Fruit fly (Drosophila melanogaster) whole organism, wandering third instar larva: ENCODE measurements around the gene CG32568.

ENCODE experiments used
- Abd-B ChIP-seq: fragments of >200 bp; optimal IDR thresholded peaks from 2 replicates; lab custom pipeline; 2017; ENCODE audit warnings: missing biosample characterization, missing genetic modification characterization
- CG32264 ChIP-seq: fragments of 200-800 bp; sonication (Bioruptor generic); optimal IDR thresholded peaks from 2 replicates; lab custom pipeline; 2016; ENCODE audit warnings: missing biosample characterization, missing genetic modification characterization
- CG9705 ChIP-seq: fragments of 200-800 bp; sonication (Bioruptor generic); optimal IDR thresholded peaks from 2 replicates; lab custom pipeline; 2018; ENCODE audit warnings: missing biosample characterization, mild to moderate bottlenecking, missing genetic modification characterization
- CrebA ChIP-seq: fragments of 200-800 bp; sonication (Bioruptor generic); optimal IDR thresholded peaks from 2 replicates; lab custom pipeline; 2016; ENCODE audit warnings: missing biosample characterization, mild to moderate bottlenecking, missing genetic modification characterization, borderline replicate concordance
- Dfd ChIP-seq: fragments of >200 bp; optimal IDR thresholded peaks from 2 replicates; lab custom pipeline; 2017; ENCODE audit warnings: missing biosample characterization, missing genetic modification characterization
- Dif ChIP-seq: fragments of 200-275, 200-300 bp; sonication (Bioruptor generic); optimal IDR thresholded peaks from 2 replicates; lab custom pipeline; 2018; ENCODE audit warnings: missing biosample characterization, missing genetic modification characterization; ENCODE audit not compliant: partially characterized antibody
- GATAd ChIP-seq: sonication (Bioruptor generic); optimal IDR thresholded peaks from 2 replicates; lab custom pipeline; 2016; ENCODE audit warnings: missing biosample characterization, missing genetic modification characterization
- HLH106 ChIP-seq: fragments of 200-800 bp; optimal IDR thresholded peaks from 3 replicates; lab custom pipeline; 2019; ENCODE audit warnings: missing biosample characterization, mild to moderate bottlenecking, missing genetic modification characterization, moderate library complexity
- Hnf4 ChIP-seq: fragments of 200-800 bp; sonication (Bioruptor generic); optimal IDR thresholded peaks from 2 replicates; lab custom pipeline; 2016; ENCODE audit warnings: missing biosample characterization, mild to moderate bottlenecking, missing genetic modification characterization
- Hr83 ChIP-seq: fragments of 200-300 bp; sonication (Bioruptor generic); optimal IDR thresholded peaks from 2 replicates; lab custom pipeline; 2016; ENCODE audit warnings: missing biosample characterization, mild to moderate bottlenecking, missing genetic modification characterization, moderate library complexity; ENCODE audit not compliant: poor library complexity, severe bottlenecking
- Mio ChIP-seq: sonication (Bioruptor generic); optimal IDR thresholded peaks from 2 replicates; lab custom pipeline; 2016; ENCODE audit warnings: missing biosample characterization, missing genetic modification characterization
- Myc ChIP-seq: fragments of >200 bp; optimal IDR thresholded peaks from 2 replicates; lab custom pipeline; 2017
- N ChIP-seq: fragments of >200 bp; optimal IDR thresholded peaks from 2 replicates; lab custom pipeline; 2018; ENCODE audit warnings: missing biosample characterization, missing external identifiers, missing genetic modification characterization
- OdsH ChIP-seq: fragments of 200-800 bp; sonication (Bioruptor generic); optimal IDR thresholded peaks from 2 replicates; lab custom pipeline; 2016; ENCODE audit warnings: missing biosample characterization, mild to moderate bottlenecking, missing genetic modification characterization
- Rel ChIP-seq, 2 experiments: fragments of 200-800 bp; sonication (Bioruptor generic) in 1 of 2; optimal IDR thresholded peaks; 2 replicates in 1 of 2; 3 replicates in 1 of 2; lab custom pipeline; 2016 to 2019; ENCODE audit warnings: mild to moderate bottlenecking in 2 of 2, missing biosample characterization in 2 of 2, missing genetic modification characterization in 2 of 2, moderate library complexity in 1 of 2
- Sp1 ChIP-seq: fragments of 200-800 bp; sonication (Bioruptor generic); optimal IDR thresholded peaks from 3 replicates; lab custom pipeline; 2019; ENCODE audit warnings: missing biosample characterization, mild to moderate bottlenecking, missing genetic modification characterization, moderate library complexity
- Vsx2 ChIP-seq: fragments of 200-300, 225-300 bp; sonication (Bioruptor generic); optimal IDR thresholded peaks from 2 replicates; lab custom pipeline; 2018; ENCODE audit warnings: missing biosample characterization, missing genetic modification characterization; ENCODE audit not compliant: partially characterized antibody
- br ChIP-seq: fragments of 200-800 bp; sonication (Bioruptor generic); optimal IDR thresholded peaks from 2 replicates; lab custom pipeline; 2016; ENCODE audit warnings: missing biosample characterization, missing genetic modification characterization
- brk ChIP-seq: fragments of 200-800 bp; sonication (Bioruptor generic); optimal IDR thresholded peaks from 2 replicates; lab custom pipeline; 2016; ENCODE audit warnings: missing biosample characterization, mild to moderate bottlenecking, missing genetic modification characterization
- dl ChIP-seq, 2 experiments: fragments of 175-275, 200-275 bp in 1 of 2; fragments of 200-275 bp in 1 of 2; sonication (Bioruptor generic); optimal IDR thresholded peaks; lab custom pipeline; 2018; ENCODE audit warnings: mild to moderate bottlenecking in 2 of 2, missing biosample characterization in 2 of 2, missing genetic modification characterization in 2 of 2, moderate library complexity in 2 of 2; ENCODE audit not compliant: partially characterized antibody in 2 of 2, insufficient read depth in 1 of 2
- dsf ChIP-seq: sonication (Bioruptor generic); optimal IDR thresholded peaks from 2 replicates; lab custom pipeline; 2016; ENCODE audit warnings: missing biosample characterization, missing genetic modification characterization, borderline replicate concordance
- ey ChIP-seq: fragments of 200-800 bp; sonication (Bioruptor generic); optimal IDR thresholded peaks from 2 replicates; lab custom pipeline; 2016; ENCODE audit warnings: missing biosample characterization, missing genetic modification characterization
- foxo ChIP-seq, 2 experiments: fragments of 200-800 bp; sonication (Bioruptor generic); optimal IDR thresholded peaks; 2 replicates in 1 of 2; 3 replicates in 1 of 2; lab custom pipeline; 2016 to 2017; ENCODE audit warnings: missing biosample characterization in 2 of 2, missing genetic modification characterization in 2 of 2
- fru ChIP-seq: fragments of 200-800 bp; sonication (Bioruptor generic); optimal IDR thresholded peaks from 3 replicates; lab custom pipeline; 2016; ENCODE audit warnings: missing biosample characterization, mild to moderate bottlenecking, missing genetic modification characterization
- jim ChIP-seq: fragments of 175-275, 200-325 bp; sonication (Bioruptor generic); optimal IDR thresholded peaks from 2 replicates; lab custom pipeline; 2016; ENCODE audit warnings: missing biosample characterization, mild to moderate bottlenecking, missing genetic modification characterization
- lola ChIP-seq: fragments of >200 bp; optimal IDR thresholded peaks from 2 replicates; lab custom pipeline; 2017; ENCODE audit warnings: missing biosample characterization, missing genetic modification characterization
- pan ChIP-seq: fragments of >200 bp; optimal IDR thresholded peaks from 2 replicates; lab custom pipeline; 2017
- psq ChIP-seq: fragments of 200-800 bp; sonication (Bioruptor generic); optimal IDR thresholded peaks from 3 replicates; lab custom pipeline; 2017; ENCODE audit warnings: missing biosample characterization, mild to moderate bottlenecking, missing genetic modification characterization, moderate library complexity
- sage ChIP-seq: fragments of 200-800 bp; sonication (Bioruptor generic); optimal IDR thresholded peaks from 2 replicates; lab custom pipeline; 2016; ENCODE audit warnings: missing biosample characterization, mild to moderate bottlenecking, missing genetic modification characterization
- sv ChIP-seq: fragments of 200-800 bp; sonication (Bioruptor generic); optimal IDR thresholded peaks from 3 replicates; lab custom pipeline; 2016; ENCODE audit warnings: missing biosample characterization, missing genetic modification characterization
- tai ChIP-seq: sonication (Bioruptor generic); optimal IDR thresholded peaks from 2 replicates; lab custom pipeline; 2016; ENCODE audit warnings: missing biosample characterization, missing genetic modification characterization
- usp ChIP-seq: fragments of >200 bp; optimal IDR thresholded peaks from 2 replicates; lab custom pipeline; 2017; ENCODE audit warnings: missing biosample characterization, missing genetic modification characterization
- woc ChIP-seq: sonication (Bioruptor generic); optimal IDR thresholded peaks from 2 replicates; lab custom pipeline; 2016; ENCODE audit warnings: missing biosample characterization, mild to moderate bottlenecking, missing genetic modification characterization

Gene CG32568

DNA sequence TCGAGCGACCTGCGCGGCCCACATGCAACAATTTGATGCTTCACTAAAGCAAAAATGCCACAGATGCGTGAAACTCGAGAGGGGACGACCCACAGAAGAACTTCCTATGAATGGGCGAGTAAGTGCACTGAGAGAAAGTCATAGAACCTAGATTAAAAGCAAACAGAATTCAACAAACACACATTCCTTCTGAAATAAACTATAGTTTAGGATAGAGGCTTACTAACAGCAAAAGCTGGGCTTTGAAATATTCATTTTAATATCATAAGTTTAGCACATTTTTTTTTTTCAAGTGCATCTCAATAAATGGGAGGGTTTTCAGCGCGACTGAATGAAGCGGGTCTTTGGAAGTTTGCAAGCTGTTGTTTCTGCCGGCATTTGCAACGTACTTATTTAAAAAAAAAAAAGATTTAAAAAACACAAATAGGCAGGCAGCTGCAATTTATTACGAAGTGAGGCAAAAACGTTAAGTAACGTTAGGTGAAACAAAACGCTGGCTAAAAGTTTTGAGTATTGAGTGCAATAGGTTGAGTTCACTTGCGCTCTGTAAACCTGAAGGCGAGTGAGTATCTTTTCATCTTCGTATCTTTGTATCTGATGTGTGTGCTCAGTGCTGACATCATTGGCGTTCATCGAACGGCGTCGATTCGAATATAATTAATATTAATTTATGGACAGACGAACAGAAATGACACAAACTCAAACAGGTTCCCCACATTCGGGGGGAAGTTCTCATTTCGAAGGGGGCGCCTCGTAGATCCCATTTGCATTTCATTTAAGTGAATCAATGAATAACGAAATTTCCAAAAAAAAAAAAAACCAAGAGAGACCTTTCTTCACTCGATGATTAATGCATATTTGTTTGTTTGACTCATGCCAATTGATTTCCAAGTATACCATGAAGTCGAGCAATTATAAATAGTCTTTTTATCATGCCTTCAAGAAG, 32.4 kb downstream of the CG32568 start (continued):
- TF ChIP-seq sage (GFP tag; lab: Kevin White, UChicago): no peak

DNA sequence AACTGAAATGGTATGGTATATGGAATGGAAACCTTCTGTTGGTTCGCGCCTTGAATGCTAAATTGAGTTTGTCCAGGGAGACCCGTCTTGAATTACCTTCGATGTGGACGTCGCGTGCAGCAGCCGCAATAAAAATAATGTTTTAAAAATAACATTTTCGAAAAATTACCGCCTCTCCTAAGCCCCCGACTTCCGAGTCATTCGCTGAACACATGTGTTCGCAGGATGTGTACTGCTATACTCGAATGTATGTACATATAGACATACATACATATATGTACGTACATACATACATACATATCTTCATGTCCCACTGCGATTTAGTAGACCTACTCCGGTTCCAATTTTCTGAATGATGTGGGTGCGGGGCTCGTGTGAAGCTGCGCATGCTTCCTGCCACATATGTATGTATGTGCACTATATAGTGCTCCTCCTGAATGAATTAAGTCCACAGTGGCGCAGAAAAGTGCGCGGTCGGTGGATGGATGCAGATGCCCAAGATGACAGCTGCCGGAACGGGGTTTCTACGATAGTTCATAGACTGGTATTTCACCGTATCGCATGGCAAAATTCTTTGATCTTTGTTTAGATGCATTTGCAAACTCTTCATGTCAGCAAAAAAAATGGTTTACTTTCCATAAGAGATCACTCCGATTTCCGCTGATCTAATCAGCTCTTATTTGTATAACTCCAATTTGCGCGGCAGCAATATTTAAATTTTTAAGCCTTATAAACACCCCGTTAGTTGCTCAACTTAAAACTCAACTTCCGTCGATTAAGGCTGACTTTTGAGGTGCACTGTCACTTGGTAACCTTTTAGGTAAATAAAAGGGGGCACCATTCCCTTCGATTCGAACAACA, 33.7 kb downstream of the CG32568 start:
- TF ChIP-seq brk (GFP tag; lab: Kevin White, UChicago): no peak
- no peak for TF ChIP-seq Myc (lab: Kevin White, UChicago)
- TF ChIP-seq br: no peak
- no peak for TF ChIP-seq woc
- no peak for TF ChIP-seq lola (GFP tag; lab: Kevin White, UChicago)
- TF ChIP-seq Vsx2: no peak
- no peak for TF ChIP-seq N
- no peak for TF ChIP-seq dl (GFP tag; optimal IDR thresholded peaks at IDR 0.05; lab: Kevin White, UChicago; ENCODE audit: insufficient read depth in 1 of 2, partially characterized antibody in 2 of 2)
- no peak for TF ChIP-seq ey (GFP tag; lab: Kevin White, UChicago)
- no peak for TF ChIP-seq Hnf4 (GFP tag; lab: Kevin White, UChicago)
- no peak for TF ChIP-seq Abd-B (GFP tag; lab: Kevin White, UChicago)
- no peak for TF ChIP-seq tai (GFP tag; lab: Kevin White, UChicago)
- no peak for TF ChIP-seq HLH106 (tag; lab: Kevin White, UChicago)

DNA sequence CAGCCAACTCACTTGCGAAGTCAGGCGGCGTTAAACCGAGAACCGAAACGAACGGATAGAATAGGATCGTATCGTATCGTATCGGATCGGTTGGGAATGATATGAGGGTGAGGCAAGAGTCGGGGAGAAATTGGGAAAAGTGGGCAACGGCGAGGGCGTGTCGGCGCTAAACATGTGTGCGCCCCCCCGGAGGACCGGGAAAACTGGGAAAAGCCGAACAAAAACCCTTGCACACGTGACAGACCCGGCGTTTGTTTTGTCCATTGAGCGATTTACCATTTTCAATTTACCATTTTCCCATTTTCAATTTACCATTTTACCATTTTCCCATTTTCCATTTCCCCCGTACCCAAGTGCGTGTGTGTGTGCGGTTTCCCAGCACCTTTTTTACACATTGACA, 34.4 kb downstream of the CG32568 start:
- TF ChIP-seq psq (GFP tag; lab: Kevin White, UChicago) (no peak), Sp1 (GFP tag; lab: Kevin White, UChicago) (no peak), N (no peak), pan (no peak), Hnf4 (GFP tag; lab: Kevin White, UChicago) (no peak), Myc (lab: Kevin White, UChicago) (no peak), Mio (GFP tag; lab: Kevin White, UChicago) (no peak), br (no peak), dsf (GFP tag; lab: Kevin White, UChicago) (no peak), sage (GFP tag; lab: Kevin White, UChicago) (no peak), jim (GFP tag; lab: Kevin White, UChicago) (no peak), usp (GFP tag; lab: Kevin White, UChicago) (no peak), tai (GFP tag; lab: Kevin White, UChicago) (no peak), OdsH (GFP tag; lab: Kevin White, UChicago) (no peak), foxo (GFP tag; optimal IDR thresholded peaks at IDR 0.05; lab: Kevin White, UChicago) (no peak), CrebA (GFP tag; lab: Kevin White, UChicago) (no peak), lola (GFP tag; lab: Kevin White, UChicago) (no peak), Vsx2 (no peak)

DNA sequence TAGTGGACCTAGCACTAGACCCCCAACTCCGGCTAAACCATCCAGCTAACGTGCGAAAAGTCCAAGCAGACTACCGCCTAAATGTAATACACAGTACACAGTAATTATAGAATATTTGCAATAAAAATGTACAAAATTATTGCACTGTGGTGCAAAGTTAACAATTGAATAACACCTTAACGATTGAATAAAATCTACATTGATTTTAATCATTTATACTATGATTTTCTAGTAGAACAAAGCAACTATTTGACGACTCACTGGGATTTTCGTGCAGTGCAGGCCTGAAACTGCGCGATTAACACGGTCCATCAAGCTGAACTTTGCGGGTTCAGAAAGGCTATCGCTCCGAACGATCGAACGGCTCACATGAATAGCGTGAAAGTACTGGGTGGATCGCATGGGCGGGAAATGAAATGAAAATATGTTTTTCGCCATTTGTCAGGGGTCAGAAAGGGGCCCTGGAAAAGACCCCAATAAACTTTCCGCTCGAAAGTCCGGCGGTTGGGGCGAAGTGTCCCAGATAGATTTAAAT, 37.5 kb downstream of the CG32568 start:
- no peak for TF ChIP-seq Rel (GFP tag; optimal IDR thresholded peaks at IDR 0.05; lab: Kevin White, UChicago)
- no peak for TF ChIP-seq Rel (tag; optimal IDR thresholded peaks at IDR 0.05; lab: Kevin White, UChicago)
- TF ChIP-seq sv (GFP tag; lab: Kevin White, UChicago): no peak

DNA sequence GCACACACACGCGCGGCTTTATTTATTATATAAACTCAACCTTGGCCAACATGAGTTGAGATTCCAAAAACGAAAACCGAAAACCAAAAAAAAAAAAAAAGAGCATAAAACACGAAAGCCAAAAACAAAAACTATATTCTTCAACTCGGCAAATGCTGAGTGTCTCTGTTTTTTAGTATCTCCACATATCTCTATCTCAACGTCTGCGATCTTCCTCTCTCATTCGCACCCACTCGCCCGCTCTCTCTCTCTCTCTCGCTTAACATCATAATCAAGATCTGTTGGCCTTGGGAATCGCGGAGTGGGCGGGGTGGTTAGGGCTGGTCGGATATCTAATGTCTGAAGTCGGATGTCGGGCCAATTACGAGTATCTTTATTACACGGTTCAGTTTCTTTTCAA, 39.5 kb downstream of the CG32568 start:
- TF ChIP-seq Dif (no peak), dl (GFP tag; optimal IDR thresholded peaks at IDR 0.05; lab: Kevin White, UChicago; ENCODE audit: insufficient read depth in 1 of 2, partially characterized antibody in 2 of 2) (no peak), GATAd (GFP tag; lab: Kevin White, UChicago) (no peak), CG9705 (no peak), brk (GFP tag; lab: Kevin White, UChicago) (no peak), CG32264 (GFP tag; lab: Kevin White, UChicago) (no peak), Hr83 (GFP tag; lab: Kevin White, UChicago) (no peak), sage (GFP tag; lab: Kevin White, UChicago) (no peak), fru (GFP tag; lab: Kevin White, UChicago) (no peak), Abd-B (GFP tag; lab: Kevin White, UChicago) (no peak), dsf (GFP tag; lab: Kevin White, UChicago) (no peak), N (no peak), Dfd (GFP tag; lab: Kevin White, UChicago) (no peak), Hnf4 (GFP tag; lab: Kevin White, UChicago) (no peak)
